Fruit fly (Drosophila melanogaster) whole organism, embryonic: Measurements from ENCODE around the gene CG33631.

Experiments used
- ATbp ChIP-seq: fragments of 200-800 bp; sonication (Bioruptor generic); optimal IDR thresholded peaks from 2 replicates; lab custom pipeline; 2017; ENCODE audit warnings: missing biosample characterization, mild to moderate bottlenecking, missing genetic modification characterization, missing genetic modification reagents
- Aef1 ChIP-seq: fragments of 200-800 bp; sonication (Bioruptor generic); IDR thresholded peaks from 3 replicates; pipeline ENCODE4 v1.3.6; 2022; ENCODE audit warnings: missing biosample characterization, missing genetic modification characterization
- Atf-2 ChIP-seq: fragments of 200-800 bp; sonication (Bioruptor generic); optimal IDR thresholded peaks from 2 replicates; lab custom pipeline; 2016; ENCODE audit warnings: missing biosample characterization, missing genetic modification characterization
- B-H1 ChIP-seq: fragments of 200-800 bp; sonication (Bioruptor generic); IDR thresholded peaks from 3 replicates; pipeline ENCODE4 v1.3.6; 2022; ENCODE audit warnings: missing biosample characterization, missing genetic modification characterization
- CG10209 ChIP-seq: fragments of 200-800 bp; sonication (Bioruptor generic); optimal IDR thresholded peaks from 3 replicates; lab custom pipeline; 2017; ENCODE audit warnings: missing biosample characterization, mild to moderate bottlenecking, missing genetic modification characterization, missing genetic modification reagents
- CG10979 ChIP-seq: fragments of 200-800 bp; sonication (Bioruptor generic); optimal IDR thresholded peaks from 2 replicates; lab custom pipeline; 2018; ENCODE audit warnings: missing biosample characterization, mild to moderate bottlenecking, missing genetic modification characterization, moderate library complexity
- CG11723 ChIP-seq: fragments of 200-800 bp; sonication (Bioruptor generic); optimal IDR thresholded peaks from 2 replicates; lab custom pipeline; 2017; ENCODE audit warnings: missing biosample characterization, mild to moderate bottlenecking, missing genetic modification characterization
- CG12299 ChIP-seq: fragments of 200-800 bp; sonication (Bioruptor generic); optimal IDR thresholded peaks from 2 replicates; lab custom pipeline; 2018; ENCODE audit warnings: missing biosample characterization, mild to moderate bottlenecking, missing genetic modification characterization
- CG12769 ChIP-seq: fragments of 200-800 bp; sonication (Bioruptor generic); optimal IDR thresholded peaks from 2 replicates; lab custom pipeline; 2019; ENCODE audit warnings: missing biosample characterization, mild to moderate bottlenecking, missing genetic modification characterization, moderate library complexity
- CG15269 ChIP-seq: fragments of 200-800 bp; sonication (Bioruptor generic); optimal IDR thresholded peaks from 2 replicates; lab custom pipeline; 2018; ENCODE audit warnings: missing biosample characterization, mild to moderate bottlenecking, missing genetic modification characterization, moderate library complexity
- CG17186 ChIP-seq: fragments of 200-800 bp; sonication (Bioruptor generic); optimal IDR thresholded peaks from 3 replicates; lab custom pipeline; 2017; ENCODE audit warnings: missing biosample characterization, missing genetic modification reagents, missing genetic modification characterization
- CG2889 ChIP-seq: fragments of 200-800 bp; sonication (Bioruptor generic); IDR thresholded peaks from 3 replicates; pipeline ENCODE4 v1.3.6; 2022; ENCODE audit warnings: missing biosample characterization, missing genetic modification characterization
- CG30431 ChIP-seq: fragments of 200-800 bp; sonication (Bioruptor generic); optimal IDR thresholded peaks from 2 replicates; lab custom pipeline; 2017; ENCODE audit warnings: missing biosample characterization, missing genetic modification characterization
- CG3407 ChIP-seq: fragments of 200-800 bp; sonication (Bioruptor generic); optimal IDR thresholded peaks from 2 replicates; lab custom pipeline; 2018; ENCODE audit warnings: missing biosample characterization, mild to moderate bottlenecking, missing genetic modification characterization
- CG43689 ChIP-seq: fragments of 200-800 bp; sonication (Bioruptor generic); IDR thresholded peaks from 2 replicates; pipeline ENCODE4 v1.3.6; 2022; ENCODE audit warnings: missing biosample characterization, missing genetic modification characterization
- CG7745 ChIP-seq: fragments of 200-800 bp; sonication (Bioruptor generic); optimal IDR thresholded peaks from 2 replicates; lab custom pipeline; 2018; ENCODE audit warnings: missing biosample characterization, mild to moderate bottlenecking, missing genetic modification characterization, moderate library complexity
- CG9727 ChIP-seq: fragments of 200-800 bp; sonication (Bioruptor generic); optimal IDR thresholded peaks from 3 replicates; lab custom pipeline; 2017; ENCODE audit warnings: missing biosample characterization, mild to moderate bottlenecking, missing genetic modification characterization
- Camta ChIP-seq: fragments of 200-800 bp; sonication (Bioruptor generic); optimal IDR thresholded peaks from 2 replicates; lab custom pipeline; 2016; ENCODE audit warnings: missing biosample characterization, missing genetic modification characterization
- Dip2 ChIP-seq: fragments of 200-800 bp; sonication (Bioruptor generic); IDR thresholded peaks from 2 replicates; pipeline ENCODE4 v1.3.6; 2022; ENCODE audit warnings: missing biosample characterization, missing genetic modification characterization
- Dp ChIP-seq: fragments of 200-800 bp; sonication (Bioruptor generic); optimal IDR thresholded peaks from 2 replicates; lab custom pipeline; 2018; ENCODE audit warnings: missing biosample characterization, mild to moderate bottlenecking, missing genetic modification characterization, moderate library complexity
- E2f1 ChIP-seq: fragments of 200-800 bp; sonication (Bioruptor generic); IDR thresholded peaks from 2 replicates; pipeline ENCODE4 v1.3.6; 2022; ENCODE audit warnings: missing biosample characterization, missing genetic modification characterization
- Fer3 ChIP-seq: fragments of 200-800 bp; sonication (Bioruptor generic); optimal IDR thresholded peaks from 2 replicates; lab custom pipeline; 2018; ENCODE audit warnings: missing biosample characterization, mild to moderate bottlenecking, missing genetic modification characterization, moderate library complexity
- H2.0 ChIP-seq: fragments of 200-800 bp; sonication (Bioruptor generic); IDR thresholded peaks from 2 replicates; pipeline ENCODE4 v1.3.6; 2022; ENCODE audit warnings: missing biosample characterization, missing genetic modification characterization
- HLH4C ChIP-seq: fragments of 200-800 bp; sonication (Bioruptor generic); IDR thresholded peaks from 3 replicates; pipeline ENCODE4 v1.3.6; 2022; ENCODE audit warnings: missing biosample characterization, missing genetic modification characterization; ENCODE audit not compliant: partially characterized antibody
- HmgZ ChIP-seq: fragments of 200-800 bp; sonication (Bioruptor generic); optimal IDR thresholded peaks from 2 replicates; lab custom pipeline; 2018; ENCODE audit warnings: missing biosample characterization, mild to moderate bottlenecking, missing genetic modification characterization
- Hmx ChIP-seq: fragments of 200-800 bp; sonication (Bioruptor generic); optimal IDR thresholded peaks from 2 replicates; lab custom pipeline; 2016; ENCODE audit warnings: missing biosample characterization, missing genetic modification characterization
- Hr51 ChIP-seq, 2 experiments: fragments of 200-800 bp; sonication (Bioruptor generic); optimal IDR thresholded peaks; 2 replicates in 1 of 2; 3 replicates in 1 of 2; lab custom pipeline; 2016 to 2018; ENCODE audit warnings: missing biosample characterization in 2 of 2, missing genetic modification characterization in 2 of 2, mild to moderate bottlenecking in 1 of 2, moderate library complexity in 1 of 2
- Max ChIP-seq: fragments of 200-800 bp; sonication (Bioruptor generic); optimal IDR thresholded peaks from 2 replicates; lab custom pipeline; 2016; ENCODE audit warnings: missing biosample characterization, mild to moderate bottlenecking, missing genetic modification characterization
- Myb ChIP-seq: fragments of 200-800 bp; sonication (Bioruptor generic); optimal IDR thresholded peaks from 2 replicates; lab custom pipeline; 2016; ENCODE audit warnings: missing biosample characterization, missing genetic modification characterization
- PHDP ChIP-seq: fragments of 200-800 bp; sonication (Bioruptor generic); optimal IDR thresholded peaks from 3 replicates; lab custom pipeline; 2018; ENCODE audit warnings: missing biosample characterization, mild to moderate bottlenecking, missing genetic modification characterization, moderate library complexity
- Sry-β ChIP-seq: fragments of 200-800 bp; sonication (Bioruptor generic); optimal IDR thresholded peaks from 2 replicates; lab custom pipeline; 2018; ENCODE audit warnings: missing biosample characterization, mild to moderate bottlenecking, missing genetic modification characterization, moderate library complexity
- Taf1 ChIP-seq: fragments of 200-800 bp; sonication (Bioruptor generic); IDR thresholded peaks from 2 replicates; pipeline ENCODE4 v1.3.6; 2022; ENCODE audit warnings: missing biosample characterization, missing genetic modification characterization
- az2 ChIP-seq: fragments of 200-800 bp; sonication (Bioruptor generic); optimal IDR thresholded peaks from 3 replicates; lab custom pipeline; 2016; ENCODE audit warnings: missing biosample characterization, missing genetic modification characterization
- chn ChIP-seq: fragments of 200-800 bp; sonication (Bioruptor generic); optimal IDR thresholded peaks from 2 replicates; lab custom pipeline; 2016; ENCODE audit warnings: missing biosample characterization, missing genetic modification characterization
- disco-r ChIP-seq: fragments of 200-800 bp; sonication (Bioruptor generic); optimal IDR thresholded peaks from 2 replicates; lab custom pipeline; 2016; ENCODE audit warnings: missing biosample characterization, missing genetic modification characterization
- dmrt99B ChIP-seq: fragments of 200-800 bp; sonication (Bioruptor generic); optimal IDR thresholded peaks from 2 replicates; lab custom pipeline; 2018; ENCODE audit warnings: missing biosample characterization, mild to moderate bottlenecking, missing genetic modification characterization, moderate library complexity
- en ChIP-seq: fragments of 200-800 bp; sonication (Bioruptor generic); optimal IDR thresholded peaks from 2 replicates; lab custom pipeline; 2016; ENCODE audit warnings: missing biosample characterization, missing genetic modification characterization
- gcm ChIP-seq: fragments of 200-800 bp; sonication (Bioruptor generic); optimal IDR thresholded peaks from 2 replicates; lab custom pipeline; 2019; ENCODE audit warnings: missing biosample characterization, mild to moderate bottlenecking, missing genetic modification characterization, moderate library complexity
- gem ChIP-seq: fragments of 200-800 bp; sonication (Bioruptor generic); optimal IDR thresholded peaks from 2 replicates; lab custom pipeline; 2019; ENCODE audit warnings: missing biosample characterization, mild to moderate bottlenecking, missing genetic modification characterization, moderate library complexity
- ken ChIP-seq: fragments of 200-800 bp; sonication (Bioruptor generic); IDR thresholded peaks from 3 replicates; pipeline ENCODE4 v1.3.6; 2022; ENCODE audit warnings: missing biosample characterization, missing genetic modification characterization
- pan ChIP-seq, 4 experiments: fragments of >200 bp in 3 of 4; fragments of 200-800 bp in 1 of 4; sonication (Bioruptor generic) in 1 of 4; optimal IDR thresholded peaks in 3 of 4; IDR thresholded peaks in 1 of 4; 2 replicates each; pipeline versions ENCODE4 v1.3.6 to Lab custom; 2017 to 2022; ENCODE audit warnings: missing biosample characterization in 2 of 4, missing genetic modification characterization in 2 of 4, mixed read lengths in 1 of 4
- pzg ChIP-seq: fragments of 200-800 bp; sonication (Bioruptor generic); optimal IDR thresholded peaks from 3 replicates; lab custom pipeline; 2018; ENCODE audit warnings: missing biosample characterization, mild to moderate bottlenecking, missing genetic modification characterization, moderate library complexity
- run ChIP-seq: fragments of 200-800 bp; sonication (Bioruptor generic); optimal IDR thresholded peaks from 3 replicates; lab custom pipeline; 2018; ENCODE audit warnings: missing biosample characterization, mild to moderate bottlenecking, missing genetic modification characterization
- so ChIP-seq: fragments of 200-800 bp; sonication (Bioruptor generic); IDR thresholded peaks from 3 replicates; pipeline ENCODE4 v1.3.6; 2022; ENCODE audit warnings: missing biosample characterization, missing genetic modification characterization
- sug ChIP-seq: fragments of 200-800 bp; optimal IDR thresholded peaks from 2 replicates; lab custom pipeline; 2019; ENCODE audit warnings: missing biosample characterization, mild to moderate bottlenecking, missing genetic modification characterization, moderate library complexity
- tio ChIP-seq: fragments of 200-800 bp; sonication (Bioruptor generic); optimal IDR thresholded peaks from 2 replicates; lab custom pipeline; 2017; ENCODE audit warnings: missing biosample characterization, missing genetic modification characterization, inconsistent platforms
- trem ChIP-seq: fragments of 200-800 bp; optimal IDR thresholded peaks from 3 replicates; lab custom pipeline; 2019; ENCODE audit warnings: missing biosample characterization, mild to moderate bottlenecking, missing genetic modification characterization, moderate library complexity
- zf30C ChIP-seq: fragments of 200-800 bp; sonication (Bioruptor generic); optimal IDR thresholded peaks from 3 replicates; lab custom pipeline; 2018; ENCODE audit warnings: missing biosample characterization, mild to moderate bottlenecking, missing genetic modification characterization

CG33631 gene

DNA sequence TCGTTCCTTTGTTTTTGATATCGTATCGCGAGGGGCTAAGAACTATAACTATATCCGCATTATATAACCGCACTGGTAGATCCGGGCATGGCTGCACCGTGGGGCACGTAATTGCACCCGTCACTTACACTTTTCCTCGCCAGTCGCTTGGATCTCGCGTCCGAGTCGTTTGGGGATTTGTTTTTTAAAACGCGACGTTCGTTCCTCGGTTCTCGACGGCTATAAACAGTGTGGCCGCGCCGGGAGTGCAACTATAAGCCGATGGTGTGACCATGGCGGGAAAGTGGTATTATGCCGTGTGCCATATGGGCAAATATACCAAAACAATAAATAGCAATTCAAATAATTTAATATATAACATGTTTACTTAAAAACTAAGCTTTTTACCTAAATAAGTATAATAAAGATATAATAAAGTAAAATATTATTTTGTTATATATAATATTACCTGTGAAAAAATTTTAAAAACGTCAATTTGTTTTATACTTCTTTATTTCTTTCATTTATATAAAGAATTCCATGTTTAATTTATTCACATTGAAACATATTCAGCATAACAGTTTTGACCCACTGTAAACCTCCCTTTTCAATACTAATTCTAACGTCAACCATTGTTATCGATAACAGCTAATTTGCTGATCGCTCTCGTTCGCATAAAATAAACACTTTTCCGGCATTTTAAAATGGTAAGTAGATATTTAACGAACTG lies 21.0 kb upstream of the CG33631 start, which contains the start of the genes Mical and CG3909 (continued):
- TF ChIP-seq CG10209 (GFP tag; lab: Kevin White, UChicago) (peak; percentile 76), CG17186 (GFP tag; lab: Kevin White, UChicago) (peak; percentile 13), E2f1 (peak; percentile 93), Dp (peak; percentile 34), sug (tag; lab: Kevin White, UChicago) (peak; percentile 87), Dip2 (GFP tag; lab: Robert Waterston, UW) (no peak), CG30431 (GFP tag; lab: Kevin White, UChicago) (peak; percentile 35), HmgZ (tag; lab: Kevin White, UChicago) (peak; percentile 69), H2.0 (GFP tag; lab: Robert Waterston, UW) (peak; percentile 91), CG12769 (tag; lab: Kevin White, UChicago) (no peak), CG12299 (peak; percentile 69), PHDP (tag; lab: Kevin White, UChicago) (peak; percentile 85), CG7745 (tag; lab: Kevin White, UChicago) (no peak), CG11723 (GFP tag; lab: Kevin White, UChicago) (peak; percentile 43), CG9727 (GFP tag; lab: Kevin White, UChicago) (peak; percentile 77), Fer3 (tag; lab: Kevin White, UChicago) (peak; percentile 88), disco-r (GFP tag; lab: Kevin White, UChicago) (no peak), CG15269 (peak; percentile 90), Aef1 (peak; percentile 84), Camta (GFP tag; lab: Kevin White, UChicago) (no peak), Max (GFP tag; lab: Kevin White, UChicago) (peak; percentile 31), so (GFP tag; lab: Robert Waterston, UW) (peak; percentile 74), CG2889 (GFP tag; lab: Robert Waterston, UW) (peak; percentile 90), ken (GFP tag; lab: Robert Waterston, UW) (peak; percentile 84), gcm (GFP tag; lab: Kevin White, UChicago) (peak; percentile 75), dmrt99B (peak; percentile 88), CG10979 (peak; percentile 78), Taf1 (GFP tag; lab: Robert Waterston, UW) (peak; percentile 87), trem (peak; percentile 85), pzg (GFP tag; lab: Kevin White, UChicago) (peak; percentile 76), CG43689 (GFP tag; lab: Robert Waterston, UW) (peak; percentile 84), Sry-β (GFP tag; lab: Kevin White, UChicago) (no peak), ATbp (GFP tag; lab: Kevin White, UChicago) (peak; percentile 53), Atf-2 (peak; percentile 22), tio (GFP tag; lab: Kevin White, UChicago) (peak; percentile 67), en (GFP tag; lab: Kevin White, UChicago) (peak; percentile 23), Myb (peak; percentile 9), Hr51 (GFP tag; optimal IDR thresholded peaks at IDR 0.05; lab: Kevin White, UChicago) (peak; percentile 5 to 90), run (peak; percentile 63), chn (no peak), pan (optimal IDR thresholded peaks at IDR 0.05; lab: Kevin White, UChicago) (no peak), pan (GFP tag; optimal IDR thresholded peaks at IDR 0.05 in 1 of 2, IDR thresholded peaks at IDR 0.05 in 1 of 2) (peak in 1 of 2 experiments; percentile 95), CG3407 (GFP tag; lab: Kevin White, UChicago) (peak; percentile 52), B-H1 (GFP tag; lab: Robert Waterston, UW) (peak; percentile 89), az2 (GFP tag; lab: Kevin White, UChicago) (peak; percentile 86), zf30C (GFP tag; lab: Kevin White, UChicago) (no peak), HLH4C (peak; percentile 64), gem (tag; lab: Kevin White, UChicago) (peak; percentile 95), Hmx (GFP tag; lab: Kevin White, UChicago) (no peak)
